Worm (Caenorhabditis elegans) whole organism, L1 larva: Measurements from ENCODE around the gene F32G8.3.

Experiments used
- egl-27 ChIP-seq, 2 experiments: fragments of 150-350 bp in 1 of 2; sonication (generic microtip); optimal IDR thresholded peaks; 3 replicates each; lab custom pipeline; 2017 to 2018; ENCODE audit warnings: missing biosample characterization in 2 of 2, missing genetic modification characterization in 2 of 2, missing genetic modification reagents in 2 of 2
- ets-5 ChIP-seq: fragments of 200-800 bp; sonication (Bioruptor generic); IDR thresholded peaks from 2 replicates; pipeline ENCODE4 v1.3.6; 2022; ENCODE audit warnings: missing genetic modification characterization, missing compliant biosample characterization
- hpl-2 ChIP-seq: fragments of 150-350 bp; optimal IDR thresholded peaks from 2 replicates; lab custom pipeline; 2014; ENCODE audit warnings: missing biosample characterization, missing genetic modification reagents, missing genetic modification characterization
- snpc-4 ChIP-seq: fragments of 150-350 bp; optimal IDR thresholded peaks from 2 replicates; lab custom pipeline; 2014; ENCODE audit warnings: missing biosample characterization, missing genetic modification characterization

DNA sequence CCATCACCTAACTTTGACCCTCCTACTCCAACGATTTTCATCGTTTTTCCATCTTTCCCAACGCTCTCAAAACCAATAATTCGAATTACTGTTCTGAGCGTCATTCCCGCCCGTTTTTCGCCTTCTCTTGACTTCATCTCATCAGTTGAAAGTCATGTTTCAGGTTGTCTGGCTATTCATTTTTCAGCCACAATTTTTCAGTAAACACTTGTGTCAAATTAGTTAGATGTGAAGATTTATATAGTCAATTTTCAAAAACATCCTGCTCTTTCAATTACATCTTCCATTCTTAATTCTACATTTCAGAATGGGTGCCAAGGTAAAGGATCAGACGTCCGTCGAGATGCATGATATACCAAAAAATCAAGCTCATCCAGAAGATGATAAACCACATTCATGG lies 17.5 kb upstream of the F32G8.3 start, which contains the start of gene del-6:
- TF ChIP-seq snpc-4 (tag; lab: Kevin White, UChicago): no peak
- no peak for TF ChIP-seq ets-5 (GFP tag; lab: Robert Waterston, UW)
- TF ChIP-seq egl-27 (tag; optimal IDR thresholded peaks at IDR 0.05; lab: Kevin White, UChicago): no peak
- no peak for TF ChIP-seq hpl-2 (GFP tag; lab: Kevin White, UChicago)
